Worm (Caenorhabditis elegans) whole organism, L4 larva: ENCODE data around the gene T28C6.5.

Source experiments
- T20F7.1 ChIP-seq: fragments of 200-800 bp; sonication (Bioruptor generic); optimal IDR thresholded peaks from 2 replicates; lab custom pipeline; 2018; ENCODE audit warnings: mild to moderate bottlenecking, missing genetic modification characterization, missing compliant biosample characterization
- aha-1 ChIP-seq: fragments of 150-350 bp; peaks from one replicate; lab custom pipeline; 2014; ENCODE audit warnings: missing biosample characterization, missing genetic modification characterization
- aly-2 ChIP-seq: sonication (generic microtip); optimal IDR thresholded peaks from 2 replicates; lab custom pipeline; 2018; ENCODE audit warnings: missing biosample characterization, missing genetic modification characterization
- ama-1 ChIP-seq: fragments of 150-350 bp; optimal IDR thresholded peaks from 2 replicates; lab custom pipeline; 2014; ENCODE audit warnings: inconsistent platforms, mixed read lengths
- arid-1 ChIP-seq: fragments of 200-800 bp; sonication (Bioruptor generic); conservative IDR thresholded peaks from 2 replicates; pipeline ENCODE4 v1.3.6; 2022; ENCODE audit warnings: missing genetic modification reagents, missing genetic modification characterization, missing compliant biosample characterization
- fos-1 ChIP-seq: fragments of 150-350 bp; optimal IDR thresholded peaks from 2 replicates; lab custom pipeline; 2014; ENCODE audit warnings: missing biosample characterization, missing genetic modification characterization
- lin-39 ChIP-seq: fragments of 150-350 bp; optimal IDR thresholded peaks from 2 replicates; lab custom pipeline; 2014; ENCODE audit warnings: missing biosample characterization, missing genetic modification reagents, missing genetic modification characterization
- nhr-11 ChIP-seq: fragments of 150-350 bp; optimal IDR thresholded peaks from 2 replicates; lab custom pipeline; 2014; ENCODE audit warnings: missing biosample characterization, missing genetic modification characterization
- nhr-28 ChIP-seq: fragments of 150-350 bp; optimal IDR thresholded peaks from 2 replicates; lab custom pipeline; 2014; ENCODE audit warnings: missing biosample characterization, missing genetic modification characterization
- nhr-76 ChIP-seq: fragments of 150-350 bp; optimal IDR thresholded peaks from 2 replicates; lab custom pipeline; 2014; ENCODE audit warnings: missing biosample characterization, missing genetic modification characterization
- pqm-1 ChIP-seq: sonication (generic microtip); optimal IDR thresholded peaks from 2 replicates; lab custom pipeline; 2017; ENCODE audit warnings: missing biosample characterization, missing genetic modification characterization
- unc-62 ChIP-seq, 3 experiments: fragments of 150-350 bp in 1 of 3; sonication (generic microtip); optimal IDR thresholded peaks in 2 of 3; peaks in 1 of 3; 1 replicate in 1 of 3; 2 replicates in 2 of 3; lab custom pipeline; 2014 to 2017; ENCODE audit warnings: missing biosample characterization in 3 of 3, missing genetic modification characterization in 3 of 3, missing genetic modification reagents in 3 of 3, missing genotype in 1 of 3

- TF ChIP-seq arid-1, result no peak
- TF ChIP-seq lin-39 (tag; lab: Kevin White, UChicago), result no peak
- no peak for TF ChIP-seq fos-1 (tag; lab: Kevin White, UChicago)
- TF ChIP-seq nhr-28 (tag; lab: Kevin White, UChicago), result no peak
- TF ChIP-seq T20F7.1 (GFP tag; lab: Kevin White, UChicago), result no peak
- no peak for TF ChIP-seq aha-1 (tag; lab: Kevin White, UChicago)
- TF ChIP-seq nhr-76 (tag; lab: Kevin White, UChicago), result no peak
- no peak for TF ChIP-seq pqm-1
- no peak for TF ChIP-seq unc-62 (GFP tag; optimal IDR thresholded peaks at IDR 0.05 in 1 of 2; lab: Kevin White, UChicago)
- no peak for TF ChIP-seq unc-62 (tag; optimal IDR thresholded peaks at IDR 0.05; lab: Kevin White, UChicago)
- no peak for TF ChIP-seq aly-2 (tag; lab: Kevin White, UChicago)
- no peak for TF ChIP-seq ama-1 (lab: Kevin White, UChicago)
- TF ChIP-seq nhr-11, result no peak
Observed at ce11 chrIV:8821147-8821546, at the start of gene T28C6.5.
